Fruit fly (Drosophila melanogaster): ENCODE results near the gene Sfp24Ba.

Gene Sfp24Ba

dm6 chr2L:3694920-3695319 lies 26.6 kb upstream of the Sfp24Ba start, which contains the start of gene CG43165:
CG43165 (minus strand) TSS chr2L:3695020.
- no peak for TF ChIP-seq noc (tag; optimal IDR thresholded peaks at IDR 0.05)

- TF ChIP-seq noc (tag; optimal IDR thresholded peaks at IDR 0.05): no peak
Measured at dm6 chr2L:3693805-3694204, 25.5 kb upstream of the Sfp24Ba start, which contains the start of gene Acp24A4. Acp24A4 (minus strand) TSS chr2L:3693905.

DNA sequence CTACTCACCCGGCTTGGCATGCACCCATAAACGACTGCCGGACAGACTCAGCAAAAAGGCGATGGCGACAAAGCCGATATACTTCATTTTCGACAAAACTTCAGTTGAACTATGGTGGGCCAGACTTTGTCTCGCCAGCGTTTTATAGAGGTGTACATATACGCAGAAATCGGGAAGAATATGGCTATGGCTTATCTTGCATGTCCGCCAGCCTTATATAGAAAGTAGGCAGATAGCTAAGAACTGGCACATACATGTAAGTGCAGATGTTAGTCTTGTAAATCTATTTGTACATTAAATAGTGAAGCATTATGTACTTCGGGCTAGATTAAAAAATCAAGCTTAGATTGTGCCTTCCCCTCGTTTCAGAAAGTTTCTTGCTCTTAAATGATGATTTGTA lies 24.7 kb upstream of the Sfp24Ba start, which contains the start of gene CG3513:
CG3513 (minus strand) TSS at position 101 of the 400 bp plus-strand sequence.
- TF ChIP-seq noc (tag; optimal IDR thresholded peaks at IDR 0.05): no peak

DNA sequence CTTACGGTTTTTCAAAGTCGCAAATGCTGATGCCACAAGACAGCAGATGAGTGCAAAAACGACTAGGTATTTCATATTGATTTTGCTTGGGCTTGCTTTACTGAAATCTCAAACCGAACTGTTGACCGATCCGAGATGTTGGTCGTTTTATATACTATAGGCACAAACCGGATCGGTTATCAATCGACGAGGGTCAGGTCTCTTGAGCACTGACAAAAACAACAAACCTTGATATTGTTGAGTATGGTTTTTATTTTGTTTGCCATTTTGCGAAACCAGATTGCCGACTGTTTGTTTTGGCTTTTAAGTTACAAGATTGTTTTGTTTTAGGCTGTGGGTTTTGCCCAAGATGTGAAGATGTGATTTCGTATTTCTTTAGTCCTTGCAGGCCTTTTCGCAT lies 24.1 kb upstream of the Sfp24Ba start, which contains the start of gene CG16704:
CG16704 (minus strand) TSS at position 122 of the 400 bp plus-strand sequence.
- no peak for TF ChIP-seq noc (tag; optimal IDR thresholded peaks at IDR 0.05)

dm6 chr2L:3685139-3685851 lies 16.9 kb upstream of the Sfp24Ba start:
- no peak for TF ChIP-seq noc (tag; optimal IDR thresholded peaks at IDR 0.05)

dm6 chr2L:3682489-3682888 lies 14.1 kb upstream of the Sfp24Ba start:
- TF ChIP-seq noc (tag; optimal IDR thresholded peaks at IDR 0.05): no peak

DNA sequence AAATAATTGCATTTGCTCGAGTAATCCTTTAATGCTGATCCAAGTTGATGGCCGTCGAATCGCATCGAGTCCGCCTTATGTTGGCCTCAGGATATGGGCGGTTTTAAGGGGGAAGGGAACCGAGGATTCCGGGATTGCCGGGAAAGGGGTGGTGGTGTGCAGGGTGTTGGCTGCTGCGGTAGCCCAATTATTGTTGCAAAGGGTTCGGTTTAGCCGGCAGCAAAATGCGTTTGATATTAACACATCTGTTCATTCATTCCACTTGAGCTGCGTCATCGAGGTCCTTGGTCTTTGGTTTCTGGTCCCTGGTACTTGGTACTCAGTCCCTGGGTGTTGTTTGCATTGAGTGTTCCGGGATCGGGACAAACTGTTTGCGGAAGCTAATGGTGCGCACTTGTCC lies 13.0 kb upstream of the Sfp24Ba start:
- TF ChIP-seq noc (tag; optimal IDR thresholded peaks at IDR 0.05): no peak

dm6 chr2L:3675770-3676169 lies 7.4 kb upstream of the Sfp24Ba start:
- no peak for TF ChIP-seq noc (tag; optimal IDR thresholded peaks at IDR 0.05)

DNA sequence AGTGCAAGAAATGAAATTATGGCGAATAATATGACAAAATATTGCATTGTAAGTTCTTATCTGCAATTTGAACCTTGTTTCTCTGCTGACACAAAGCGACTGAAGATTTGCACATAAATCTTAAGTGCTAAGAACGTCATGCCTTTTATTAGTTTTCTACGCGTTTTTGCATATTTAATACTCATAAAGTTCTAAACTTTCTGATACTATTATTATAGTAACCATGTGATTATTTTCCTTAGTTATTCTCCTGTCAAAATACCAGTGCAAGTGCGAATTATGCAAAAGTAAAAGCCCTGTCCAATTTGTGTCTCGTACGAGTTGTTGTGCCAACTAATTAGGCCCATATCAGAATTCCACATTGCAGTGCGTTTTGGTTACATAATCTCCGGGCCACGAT lies 2.1 kb upstream of the Sfp24Ba start, which contains the start of gene Sfp24Bc:
Sfp24Bc (minus strand) TSS at position 101 of the 400 bp plus-strand sequence.
- no peak for TF ChIP-seq noc (tag; optimal IDR thresholded peaks at IDR 0.05)

- TF ChIP-seq noc (tag; optimal IDR thresholded peaks at IDR 0.05): no peak
Measured at dm6 chr2L:3669675-3670074, 1.3 kb upstream of the Sfp24Ba start, which contains the start of gene Sfp24Bb. Sfp24Bb (minus strand) TSS chr2L:3669775.

DNA sequence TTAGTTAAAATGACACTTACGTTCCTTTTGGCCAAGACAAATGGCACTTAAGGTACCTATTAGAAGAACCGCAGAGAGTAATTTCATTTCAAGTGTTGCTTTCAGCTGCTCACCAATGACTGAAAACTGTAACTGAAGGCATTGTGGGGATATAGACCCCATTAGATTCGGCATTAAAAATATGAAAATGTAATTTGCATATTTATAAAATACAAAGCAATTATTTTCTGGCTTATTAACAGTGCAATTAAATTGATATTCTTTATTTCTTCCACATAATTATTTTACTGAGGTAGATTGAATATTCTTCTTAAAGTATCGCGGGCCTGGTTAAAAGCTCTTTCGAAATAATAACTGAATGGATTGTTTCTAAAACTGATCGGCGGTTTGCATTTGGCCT lies 683 bp upstream of the Sfp24Ba start, which contains the start of gene Sfp24Bd:
Sfp24Bd (minus strand) TSS at position 101 of the 400 bp plus-strand sequence.
- no peak for TF ChIP-seq noc (tag; optimal IDR thresholded peaks at IDR 0.05)

DNA sequence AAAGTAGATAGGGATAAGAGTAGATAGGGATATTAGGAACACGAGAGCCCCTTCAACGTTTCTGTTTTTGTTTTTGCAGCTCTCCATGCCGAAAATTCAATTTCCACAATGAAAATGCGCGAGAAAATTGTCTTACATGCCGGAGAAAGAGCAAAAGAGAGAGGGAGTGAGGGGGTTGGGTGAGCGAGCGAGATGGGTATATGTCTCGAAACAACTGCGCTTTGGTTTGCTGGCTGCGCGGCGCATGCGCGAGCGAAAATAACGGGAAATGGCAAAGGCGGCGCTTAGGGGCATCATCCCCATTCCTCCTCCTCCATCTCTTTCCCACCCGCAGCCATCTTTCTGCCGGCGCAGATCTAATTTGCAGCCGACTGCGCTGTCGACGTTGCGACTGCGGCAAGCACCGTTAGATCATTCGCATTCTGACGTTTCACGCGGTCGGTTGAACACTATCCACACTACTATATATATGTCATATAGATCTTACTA lies 6.0 kb downstream of the Sfp24Ba start, which contains the start of gene Drgx:
Drgx (plus strand) TSS at position 439 of the 489 bp plus-strand sequence.
- no peak for TF ChIP-seq noc (tag; optimal IDR thresholded peaks at IDR 0.05)

- no peak for TF ChIP-seq noc (tag; optimal IDR thresholded peaks at IDR 0.05)
Measured at dm6 chr2L:3657349-3658142, 10.8 kb downstream of the Sfp24Ba start.

- TF ChIP-seq noc (tag; optimal IDR thresholded peaks at IDR 0.05): no peak
Measured at dm6 chr2L:3656667-3657066, 11.7 kb downstream of the Sfp24Ba start, which contains the start of gene for. for (minus strand) TSS chr2L:3656953.

dm6 chr2L:3655698-3656105 lies 12.6 kb downstream of the Sfp24Ba start:
- peak; percentile 100 for TF ChIP-seq noc (tag; optimal IDR thresholded peaks at IDR 0.05)

dm6 chr2L:3654956-3655618 lies 13.3 kb downstream of the Sfp24Ba start:
- no peak for TF ChIP-seq noc (tag; optimal IDR thresholded peaks at IDR 0.05)

Measured in whole organism, larva.